Worm (Caenorhabditis elegans) whole organism, L2 larva: ENCODE data around the gene cdf-1.

ENCODE experiments used
- F13H6.1 ChIP-seq: sonication (generic microtip); optimal IDR thresholded peaks from 2 replicates; lab custom pipeline; 2016; ENCODE audit warnings: missing genetic modification characterization, missing compliant biosample characterization
- ama-1 ChIP-seq: fragments of 150-350 bp; optimal IDR thresholded peaks from 2 replicates; lab custom pipeline; 2018; ENCODE audit warnings: inconsistent platforms
- dmd-4 ChIP-seq: sonication (generic microtip); optimal IDR thresholded peaks from 2 replicates; lab custom pipeline; 2017; ENCODE audit warnings: missing biosample characterization, missing genetic modification characterization
- fos-1 ChIP-seq: fragments of 150-350 bp; optimal IDR thresholded peaks from 2 replicates; lab custom pipeline; 2014; ENCODE audit warnings: missing biosample characterization, missing genetic modification characterization
- mdl-1 ChIP-seq, 2 experiments: fragments of 150-350 bp in 1 of 2; sonication (generic microtip) in 1 of 2; optimal IDR thresholded peaks; 2 replicates each; lab custom pipeline; 2017; ENCODE audit warnings: missing biosample characterization in 2 of 2, missing genetic modification characterization in 2 of 2
- nhr-12 ChIP-seq: fragments of 150-350 bp; optimal IDR thresholded peaks from 2 replicates; lab custom pipeline; 2014; ENCODE audit warnings: missing biosample characterization, missing genetic modification characterization
- unc-62 ChIP-seq: fragments of 150-350 bp; optimal IDR thresholded peaks from 2 replicates; lab custom pipeline; 2014; ENCODE audit warnings: missing biosample characterization, missing genetic modification reagents, missing genetic modification characterization

- no peak for TF ChIP-seq ama-1
- TF ChIP-seq nhr-12 = no peak
- TF ChIP-seq F13H6.1 (tag; lab: Kevin White, UChicago) = no peak
- no peak for TF ChIP-seq dmd-4 (tag; lab: Kevin White, UChicago)
- TF ChIP-seq fos-1 = peak; percentile 17
- TF ChIP-seq unc-62 = no peak
- no peak for TF ChIP-seq mdl-1 (tag; optimal IDR thresholded peaks at IDR 0.05; lab: Kevin White, UChicago)
These were observed 28.4 kb downstream of the cdf-1 start, which contains the start of gene C15B12.1 for ce11 chrX:6476540-6476939.
